Fruit fly (Drosophila melanogaster): ENCODE results near the gene CG2258.
A peak's percentile ranks its signal among the peaks of the same experiment; 100 is the strongest.

The CG2258 gene

DNA sequence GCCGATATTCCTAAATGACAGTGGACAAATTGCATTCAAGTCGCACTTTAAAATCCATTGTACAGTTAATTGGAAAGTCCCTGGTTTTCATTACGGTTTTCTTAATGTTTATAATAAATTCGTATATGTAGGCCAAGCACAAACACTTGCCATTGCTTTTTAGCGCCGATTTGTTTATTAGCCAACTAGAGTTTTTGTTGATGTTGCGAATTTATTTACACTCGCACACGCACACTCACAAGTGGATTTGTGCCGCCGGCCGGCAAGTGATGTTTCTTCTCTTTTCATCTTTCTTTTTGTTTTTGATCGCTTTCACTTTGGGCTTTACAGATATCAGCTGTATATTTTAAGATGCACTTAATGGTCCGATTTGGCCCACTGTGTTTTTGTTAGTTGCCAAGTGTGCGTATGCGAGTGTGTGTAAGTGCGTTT lies 44.6 kb downstream of the CG2258 start (continued):
- TF ChIP-seq PHDP (tag; optimal IDR thresholded peaks at IDR 0.05) = peak; percentile 59
- peak; percentile 70 for TF ChIP-seq CG15011 (GFP tag; optimal IDR thresholded peaks at IDR 0.05)
- no peak for TF ChIP-seq tup (GFP tag; optimal IDR thresholded peaks at IDR 0.05)
- peak; percentile 75 for TF ChIP-seq maf-S (GFP tag; optimal IDR thresholded peaks at IDR 0.05)
- TF ChIP-seq CG11560 (tag; IDR thresholded peaks at IDR 0.05) = peak; percentile 57; the same call in 1 of the 3 replicates
- peak; percentile 81 for TF ChIP-seq CG13424 (tag; optimal IDR thresholded peaks at IDR 0.05)
- peak; percentile 75 for TF ChIP-seq CG31441 (GFP tag; IDR thresholded peaks at IDR 0.05)
- no peak for TF ChIP-seq CG7928 (GFP tag; optimal IDR thresholded peaks at IDR 0.05)
- TF ChIP-seq CG12104 (GFP tag; optimal IDR thresholded peaks at IDR 0.05) = peak; percentile 71
- TF ChIP-seq mam (GFP tag; optimal IDR thresholded peaks at IDR 0.05) = peak; percentile 77
- TF ChIP-seq HLH3B (GFP tag; IDR thresholded peaks at IDR 0.05) = peak; percentile 50; the same call in 1 of the 2 replicates
- TF ChIP-seq CG13287 (GFP tag; IDR thresholded peaks at IDR 0.05; ENCODE audit: partially characterized antibody) = no peak
- TF ChIP-seq CG17829 (tag; optimal IDR thresholded peaks at IDR 0.05) = peak; percentile 65
- TF ChIP-seq lilli (GFP tag; optimal IDR thresholded peaks at IDR 0.05) = peak; percentile 79
- no peak for TF ChIP-seq Ravus (GFP tag; IDR thresholded peaks at IDR 0.05)
- TF ChIP-seq Dip2 (GFP tag; IDR thresholded peaks at IDR 0.05) = no peak
- 0 out of 2 replicates have a peak, but pooled peaks have one; percentile 6 for TF ChIP-seq danr (GFP tag; IDR thresholded peaks at IDR 0.05)
- no peak for TF ChIP-seq hkb (optimal IDR thresholded peaks at IDR 0.05)
- TF ChIP-seq hkb (GFP tag; IDR thresholded peaks at IDR 0.05) = peak; percentile 60; the same call in 1 of the 2 replicates
- peak; percentile 59 for TF ChIP-seq CG12744 (GFP tag; optimal IDR thresholded peaks at IDR 0.05)
- TF ChIP-seq CG14667 (GFP tag; IDR thresholded peaks at IDR 0.05) = peak; percentile 32
- TF ChIP-seq CG2678 (tag; optimal IDR thresholded peaks at IDR 0.05) = peak; percentile 86
- no peak for TF ChIP-seq sqz (GFP tag; optimal IDR thresholded peaks at IDR 0.05)
- peak; percentile 84 for TF ChIP-seq CG18262 (tag; optimal IDR thresholded peaks at IDR 0.05)
- peak; percentile 25 for TF ChIP-seq CG6765 (GFP tag; optimal IDR thresholded peaks at IDR 0.05)
- peak; percentile 55 for TF ChIP-seq CG9437 (GFP tag; optimal IDR thresholded peaks at IDR 0.05)
- TF ChIP-seq abd-A (tag; optimal IDR thresholded peaks at IDR 0.05) = no peak
- no peak for TF ChIP-seq sna (GFP tag; IDR thresholded peaks at IDR 0.05; ENCODE audit: partially characterized antibody)
- TF ChIP-seq zen2 (GFP tag; IDR thresholded peaks at IDR 0.05; ENCODE audit: partially characterized antibody) = no peak
- peak; percentile 72 for TF ChIP-seq BtbVII (GFP tag; optimal IDR thresholded peaks at IDR 0.05)
- TF ChIP-seq HmgD (GFP tag; optimal IDR thresholded peaks at IDR 0.05) = peak; percentile 59
- TF ChIP-seq Pdp1 (GFP tag; optimal IDR thresholded peaks at IDR 0.05) = peak; percentile 30 to 81
- TF ChIP-seq dmrt11E (tag; optimal IDR thresholded peaks at IDR 0.05) = peak; percentile 71
- peak; percentile 41; the same call in 1 of the 2 replicates for TF ChIP-seq seq (GFP tag; IDR thresholded peaks at IDR 0.05)
- TF ChIP-seq CG4404 (GFP tag; IDR thresholded peaks at IDR 0.05) = peak; percentile 40; the same call in 1 of the 2 replicates
- TF ChIP-seq CG13894 (tag; optimal IDR thresholded peaks at IDR 0.05) = peak; percentile 4
- TF ChIP-seq Six4 (GFP tag; optimal IDR thresholded peaks at IDR 0.05) = peak; percentile 59
- no peak for TF ChIP-seq sim (GFP tag; IDR thresholded peaks at IDR 0.05)
- TF ChIP-seq cwo (GFP tag; optimal IDR thresholded peaks at IDR 0.05) = peak; percentile 48
- peak; percentile 32 for TF ChIP-seq CG3163 (GFP tag; optimal IDR thresholded peaks at IDR 0.05)
- TF ChIP-seq ash1 (GFP tag; optimal IDR thresholded peaks at IDR 0.05) = no peak
- peak; percentile 75 for TF ChIP-seq CG18619 (GFP tag; optimal IDR thresholded peaks at IDR 0.05)
- TF ChIP-seq CG4617 (GFP tag; optimal IDR thresholded peaks at IDR 0.05; ENCODE audit: borderline replicate concordance) = peak; percentile 29
- peak; percentile 71 for TF ChIP-seq pnt (GFP tag; optimal IDR thresholded peaks at IDR 0.05)
- peak; percentile 77 for TF ChIP-seq fd96Cb (tag; optimal IDR thresholded peaks at IDR 0.05)
- TF ChIP-seq nerfin-1 (tag; optimal IDR thresholded peaks at IDR 0.05) = peak; percentile 15
- TF ChIP-seq CG16779 (GFP tag; IDR thresholded peaks at IDR 0.05) = no peak
- no peak for TF ChIP-seq CG4282 (GFP tag; optimal IDR thresholded peaks at IDR 0.05)
- peak; percentile 78 for TF ChIP-seq CG8944 (GFP tag; optimal IDR thresholded peaks at IDR 0.05)
- peak; percentile 43 to 81 for TF ChIP-seq Hr51 (GFP tag; optimal IDR thresholded peaks at IDR 0.05)

Data from whole organism, embryonic.